Worm (Caenorhabditis elegans): ENCODE results near the gene rab-37.

Gene rab-37

ce11 chrX:4215500-4216107 lies 20.0 kb downstream of the rab-37 start:
- TF ChIP-seq drap-1 (GFP tag; optimal IDR thresholded peaks at IDR 0.05) (no peak), nhr-2 (tag; optimal IDR thresholded peaks at IDR 0.05) (no peak), ceh-43 (GFP tag; optimal IDR thresholded peaks at IDR 0.05) (no peak), elt-1 (tag; optimal IDR thresholded peaks at IDR 0.05; ENCODE audit: borderline replicate concordance, insufficient read depth) (no peak), nhr-28 (tag; optimal IDR thresholded peaks at IDR 0.05) (no peak), pha-4 (tag; optimal IDR thresholded peaks at IDR 0.05) (no peak)

ce11 chrX:4214643-4215042 lies 21.0 kb downstream of the rab-37 start:
- TF ChIP-seq hlh-1 (tag; optimal IDR thresholded peaks at IDR 0.05) (no peak), lsy-2 (tag; optimal IDR thresholded peaks at IDR 0.05) (no peak), ces-1 (GFP tag; optimal IDR thresholded peaks at IDR 0.05) (peak; percentile 30), ham-2 (GFP tag; optimal IDR thresholded peaks at IDR 0.05) (no peak), drap-1 (GFP tag; optimal IDR thresholded peaks at IDR 0.05) (no peak), M03D4.4 (tag; optimal IDR thresholded peaks at IDR 0.05) (no peak)

ce11 chrX:4209131-4209530 lies 26.5 kb downstream of the rab-37 start:
- TF ChIP-seq bed-3 (GFP tag; optimal IDR thresholded peaks at IDR 0.05), result peak; percentile 37
- TF ChIP-seq pha-4 (tag; optimal IDR thresholded peaks at IDR 0.05), result peak; percentile 96
- TF ChIP-seq sptf-1 (tag; optimal IDR thresholded peaks at IDR 0.05), result peak; percentile 92
- peak; percentile 98 for TF ChIP-seq mep-1 (tag; optimal IDR thresholded peaks at IDR 0.05)
- TF ChIP-seq ztf-11 (tag; optimal IDR thresholded peaks at IDR 0.05), result peak; percentile 99
- peak; percentile 89 for TF ChIP-seq unc-39 (tag; optimal IDR thresholded peaks at IDR 0.05)
- peak; percentile 91 for TF ChIP-seq lsy-2 (tag; optimal IDR thresholded peaks at IDR 0.05)
- peak; percentile 95 for TF ChIP-seq drap-1 (GFP tag; optimal IDR thresholded peaks at IDR 0.05)
- TF ChIP-seq tbx-8 (GFP tag; optimal IDR thresholded peaks at IDR 0.05), result peak; percentile 66
- no peak for TF ChIP-seq flh-1 (GFP tag; optimal IDR thresholded peaks at IDR 0.05)
- no peak for TF ChIP-seq snpc-4 (tag; optimal IDR thresholded peaks at IDR 0.05)
- TF ChIP-seq nhr-28 (tag; optimal IDR thresholded peaks at IDR 0.05), result peak; percentile 71
- peak; percentile 86 for TF ChIP-seq lin-13 (tag; optimal IDR thresholded peaks at IDR 0.05)
- peak; percentile 94 for TF ChIP-seq hlh-1 (tag; optimal IDR thresholded peaks at IDR 0.05)
- peak; percentile 94 for TF ChIP-seq elt-3 (tag; optimal IDR thresholded peaks at IDR 0.05)
- TF ChIP-seq unc-62 (GFP tag; optimal IDR thresholded peaks at IDR 0.05), result peak; percentile 90
- TF ChIP-seq mls-2 (tag; optimal IDR thresholded peaks at IDR 0.05), result peak; percentile 91
- TF ChIP-seq blmp-1 (tag; optimal IDR thresholded peaks at IDR 0.05), result peak; percentile 67
- TF ChIP-seq mab-5 (tag; optimal IDR thresholded peaks at IDR 0.05), result peak; percentile 90
- no peak for TF ChIP-seq nhr-76 (tag; optimal IDR thresholded peaks at IDR 0.05)
- TF ChIP-seq cnd-1 (tag; optimal IDR thresholded peaks at IDR 0.05), result peak; percentile 92
- peak; percentile 98 for TF ChIP-seq nhr-12 (tag; optimal IDR thresholded peaks at IDR 0.05)
- TF ChIP-seq ces-1 (GFP tag; optimal IDR thresholded peaks at IDR 0.05), result peak; percentile 97
- no peak for TF ChIP-seq sem-2 (GFP tag; optimal IDR thresholded peaks at IDR 0.05)
- TF ChIP-seq ceh-43 (GFP tag; optimal IDR thresholded peaks at IDR 0.05), result peak; percentile 22
- no peak for TF ChIP-seq zip-8 (tag; optimal IDR thresholded peaks at IDR 0.05)
- TF ChIP-seq unc-120 (tag; optimal IDR thresholded peaks at IDR 0.05; ENCODE audit: poor library complexity, severe bottlenecking), result peak; percentile 83
- TF ChIP-seq elt-1 (tag; optimal IDR thresholded peaks at IDR 0.05; ENCODE audit: borderline replicate concordance, insufficient read depth), result peak; percentile 2
- peak; percentile 64 for TF ChIP-seq ceh-83 (GFP tag; optimal IDR thresholded peaks at IDR 0.05)
- peak; percentile 45 for TF ChIP-seq lin-32 (GFP tag; optimal IDR thresholded peaks at IDR 0.05)
- TF ChIP-seq nhr-237 (tag; optimal IDR thresholded peaks at IDR 0.05), result peak; percentile 99
- peak; percentile 95 for TF ChIP-seq ceh-39 (tag; optimal IDR thresholded peaks at IDR 0.05)
- TF ChIP-seq ham-2 (GFP tag; optimal IDR thresholded peaks at IDR 0.05), result peak; percentile 52
- TF ChIP-seq nhr-2 (tag; optimal IDR thresholded peaks at IDR 0.05), result peak; percentile 70
- TF ChIP-seq M03D4.4 (tag; optimal IDR thresholded peaks at IDR 0.05), result peak; percentile 80

- TF ChIP-seq flh-1 (GFP tag; optimal IDR thresholded peaks at IDR 0.05), result no peak
- TF ChIP-seq nhr-28 (tag; optimal IDR thresholded peaks at IDR 0.05), result no peak
- no peak for TF ChIP-seq nhr-12 (tag; optimal IDR thresholded peaks at IDR 0.05)
- no peak for TF ChIP-seq blmp-1 (tag; optimal IDR thresholded peaks at IDR 0.05)
- TF ChIP-seq drap-1 (GFP tag; optimal IDR thresholded peaks at IDR 0.05), result no peak
- no peak for TF ChIP-seq elt-1 (tag; optimal IDR thresholded peaks at IDR 0.05; ENCODE audit: borderline replicate concordance, insufficient read depth)
- no peak for TF ChIP-seq mls-2 (tag; optimal IDR thresholded peaks at IDR 0.05)
- no peak for TF ChIP-seq M03D4.4 (tag; optimal IDR thresholded peaks at IDR 0.05)
- no peak for TF ChIP-seq ceh-43 (GFP tag; optimal IDR thresholded peaks at IDR 0.05)
- TF ChIP-seq elt-3 (tag; optimal IDR thresholded peaks at IDR 0.05), result no peak
- no peak for TF ChIP-seq ztf-11 (tag; optimal IDR thresholded peaks at IDR 0.05)
- TF ChIP-seq unc-39 (tag; optimal IDR thresholded peaks at IDR 0.05), result no peak
- no peak for TF ChIP-seq snpc-4 (tag; optimal IDR thresholded peaks at IDR 0.05)
- TF ChIP-seq unc-62 (GFP tag; optimal IDR thresholded peaks at IDR 0.05), result no peak
- no peak for TF ChIP-seq ceh-39 (tag; optimal IDR thresholded peaks at IDR 0.05)
- TF ChIP-seq sptf-1 (tag; optimal IDR thresholded peaks at IDR 0.05), result no peak
- TF ChIP-seq sem-2 (GFP tag; optimal IDR thresholded peaks at IDR 0.05), result no peak
Observed at ce11 chrX:4208495-4208894, 27.2 kb downstream of the rab-37 start.
